Fruit fly (Drosophila melanogaster) whole organism, embryonic: ENCODE measurements around the gene CG18095.

ENCODE experiments used
- Bteb2 ChIP-seq: fragments of 200-800 bp; sonication (Bioruptor generic); optimal IDR thresholded peaks from 2 replicates; lab custom pipeline; 2016; ENCODE audit warnings: missing biosample characterization, missing genetic modification characterization
- CG10274 ChIP-seq: fragments of 200-800 bp; sonication (Bioruptor generic); optimal IDR thresholded peaks from 3 replicates; lab custom pipeline; 2017; ENCODE audit warnings: missing biosample characterization, mild to moderate bottlenecking, missing genetic modification characterization
- CG10431 ChIP-seq: fragments of 200-800 bp; sonication (Bioruptor generic); optimal IDR thresholded peaks from 3 replicates; lab custom pipeline; 2018; ENCODE audit warnings: missing biosample characterization, mild to moderate bottlenecking, missing genetic modification characterization
- CG10959 ChIP-seq: fragments of 200-800 bp; sonication (Bioruptor generic); IDR thresholded peaks from 2 replicates; pipeline ENCODE4 v1.3.6; 2022; ENCODE audit warnings: missing biosample characterization, missing genetic modification characterization
- CG11696 ChIP-seq: fragments of 200-800 bp; sonication (Bioruptor generic); IDR thresholded peaks from 2 replicates; pipeline ENCODE4 v1.3.6; 2022; ENCODE audit warnings: missing biosample characterization, missing genetic modification characterization
- CG12299 ChIP-seq: fragments of 200-800 bp; sonication (Bioruptor generic); optimal IDR thresholded peaks from 2 replicates; lab custom pipeline; 2018; ENCODE audit warnings: missing biosample characterization, mild to moderate bottlenecking, missing genetic modification characterization
- CG1233 ChIP-seq: fragments of 200-800 bp; sonication (Bioruptor generic); optimal IDR thresholded peaks from 4 replicates; lab custom pipeline; 2018; ENCODE audit warnings: missing biosample characterization, mild to moderate bottlenecking, missing genetic modification characterization
- CG12769 ChIP-seq: fragments of 200-800 bp; sonication (Bioruptor generic); optimal IDR thresholded peaks from 2 replicates; lab custom pipeline; 2019; ENCODE audit warnings: missing biosample characterization, mild to moderate bottlenecking, missing genetic modification characterization, moderate library complexity
- CG15073 ChIP-seq: fragments of 200-800 bp; sonication (Bioruptor generic); optimal IDR thresholded peaks from 2 replicates; lab custom pipeline; 2016; ENCODE audit warnings: missing biosample characterization, missing genetic modification characterization
- CG1792 ChIP-seq: fragments of 200-800 bp; sonication (Bioruptor generic); optimal IDR thresholded peaks from 2 replicates; lab custom pipeline; 2016; ENCODE audit warnings: missing biosample characterization, missing genetic modification characterization
- CG18476 ChIP-seq: fragments of 200-800 bp; sonication (Bioruptor generic); optimal IDR thresholded peaks from 2 replicates; lab custom pipeline; 2016; ENCODE audit warnings: missing biosample characterization, mild to moderate bottlenecking, missing genetic modification characterization
- CG2712 ChIP-seq: fragments of 200-800 bp; optimal IDR thresholded peaks from 3 replicates; lab custom pipeline; 2019; ENCODE audit warnings: missing biosample characterization, mild to moderate bottlenecking, missing genetic modification characterization, moderate library complexity
- CG30403 ChIP-seq: fragments of 200-800 bp; sonication (Bioruptor generic); optimal IDR thresholded peaks from 3 replicates; lab custom pipeline; 2016; ENCODE audit warnings: missing biosample characterization, missing genetic modification characterization
- CG42726 ChIP-seq: fragments of 200-800 bp; sonication (Bioruptor generic); IDR thresholded peaks from 2 replicates; pipeline ENCODE4 v1.3.6; 2022; ENCODE audit warnings: missing biosample characterization, missing genetic modification characterization; ENCODE audit not compliant: partially characterized antibody
- CG5180 ChIP-seq: fragments of 200-800 bp; sonication (Bioruptor generic); optimal IDR thresholded peaks from 3 replicates; lab custom pipeline; 2017; ENCODE audit warnings: missing biosample characterization, missing genetic modification characterization, mild to moderate bottlenecking, moderate library complexity, missing genetic modification reagents
- CG8359 ChIP-seq: fragments of 200-800 bp; sonication (Bioruptor generic); optimal IDR thresholded peaks from 2 replicates; lab custom pipeline; 2017; ENCODE audit warnings: missing biosample characterization, mild to moderate bottlenecking, missing genetic modification characterization, borderline replicate concordance
- CG9932 ChIP-seq: fragments of 200-800 bp; sonication (Bioruptor generic); IDR thresholded peaks from 2 replicates; pipeline ENCODE4 v1.3.6; 2022; ENCODE audit warnings: missing biosample characterization, missing genetic modification characterization
- Dad ChIP-seq: fragments of 200-800 bp; sonication (Bioruptor generic); optimal IDR thresholded peaks from 3 replicates; lab custom pipeline; 2016; ENCODE audit warnings: missing biosample characterization, missing genetic modification characterization
- Ets65A ChIP-seq: fragments of 200-800 bp; sonication (Bioruptor generic); peaks from one replicate; lab custom pipeline; 2016; ENCODE audit warnings: missing biosample characterization, missing genetic modification characterization
- Ets97D ChIP-seq: fragments of 200-800 bp; sonication (Bioruptor generic); optimal IDR thresholded peaks from 3 replicates; lab custom pipeline; 2016; ENCODE audit warnings: missing biosample characterization, missing genetic modification characterization
- Fer2 ChIP-seq: fragments of 200-800 bp; sonication (Bioruptor generic); optimal IDR thresholded peaks from 2 replicates; lab custom pipeline; 2018; ENCODE audit warnings: missing biosample characterization, mild to moderate bottlenecking, missing genetic modification characterization, moderate library complexity
- HLH3B ChIP-seq: fragments of 200-800 bp; sonication (Bioruptor generic); IDR thresholded peaks from 2 replicates; pipeline ENCODE4 v1.3.6; 2022; ENCODE audit warnings: missing biosample characterization, missing genetic modification characterization
- Hr3 ChIP-seq: fragments of 200-800 bp; sonication (Bioruptor generic); optimal IDR thresholded peaks from 3 replicates; lab custom pipeline; 2016; ENCODE audit warnings: missing biosample characterization, missing genetic modification characterization
- Hr78 ChIP-seq, 2 experiments: fragments of 200-800 bp in 1 of 2; fragments of >200 bp in 1 of 2; sonication (Bioruptor generic) in 1 of 2; optimal IDR thresholded peaks; 2 replicates each; lab custom pipeline; 2017 to 2019; ENCODE audit warnings: missing biosample characterization in 2 of 2, missing genetic modification characterization in 2 of 2, mild to moderate bottlenecking in 1 of 2, moderate library complexity in 1 of 2
- Lhr ChIP-seq: fragments of 200-800 bp; sonication (Bioruptor generic); optimal IDR thresholded peaks from 3 replicates; lab custom pipeline; 2017; ENCODE audit warnings: mild to moderate bottlenecking, missing biosample characterization, missing genetic modification reagents, missing genetic modification characterization
- NFAT ChIP-seq: fragments of 200-800 bp; sonication (Bioruptor generic); IDR thresholded peaks from 2 replicates; pipeline ENCODE4 v1.3.6; 2022; ENCODE audit warnings: missing biosample characterization, missing genetic modification characterization
- PHDP ChIP-seq: fragments of 200-800 bp; sonication (Bioruptor generic); optimal IDR thresholded peaks from 3 replicates; lab custom pipeline; 2018; ENCODE audit warnings: missing biosample characterization, mild to moderate bottlenecking, missing genetic modification characterization, moderate library complexity
- Pdp1 ChIP-seq, 2 experiments: fragments of 200-800 bp; sonication (Bioruptor generic); optimal IDR thresholded peaks; 3 replicates each; lab custom pipeline; 2016; ENCODE audit warnings: missing biosample characterization in 2 of 2, missing genetic modification characterization in 2 of 2, mild to moderate bottlenecking in 1 of 2, moderate library complexity in 1 of 2
- Spps ChIP-seq: fragments of 200-800 bp; sonication (Bioruptor generic); optimal IDR thresholded peaks from 2 replicates; lab custom pipeline; 2018; ENCODE audit warnings: missing biosample characterization, mild to moderate bottlenecking, missing genetic modification characterization
- Sry-δ ChIP-seq: fragments of 200-800 bp; sonication (Bioruptor generic); optimal IDR thresholded peaks from 2 replicates; lab custom pipeline; 2016; ENCODE audit warnings: missing biosample characterization, missing genetic modification characterization
- Vsx1 ChIP-seq: fragments of 200-800 bp; sonication (Bioruptor generic); optimal IDR thresholded peaks from 2 replicates; lab custom pipeline; 2017; ENCODE audit warnings: missing biosample characterization, mild to moderate bottlenecking, missing genetic modification characterization, missing genetic modification reagents
- Xrp1 ChIP-seq: fragments of 200-800 bp; sonication (Bioruptor generic); IDR thresholded peaks from 2 replicates; pipeline ENCODE4 v1.3.6; 2022; ENCODE audit warnings: missing biosample characterization, missing genetic modification characterization
- YL-1 ChIP-seq: fragments of 200-800 bp; sonication (Bioruptor generic); optimal IDR thresholded peaks from 3 replicates; lab custom pipeline; 2017; ENCODE audit warnings: missing biosample characterization, mild to moderate bottlenecking, missing genetic modification characterization
- bigmax ChIP-seq: fragments of 200-800 bp; sonication (Bioruptor generic); optimal IDR thresholded peaks from 2 replicates; lab custom pipeline; 2018; ENCODE audit warnings: missing biosample characterization, mild to moderate bottlenecking, missing genetic modification characterization
- chif ChIP-seq, 2 experiments: fragments of 200-800 bp; sonication (Bioruptor generic); optimal IDR thresholded peaks; 3 replicates each; lab custom pipeline; 2016; ENCODE audit warnings: missing biosample characterization in 2 of 2, missing genetic modification characterization in 2 of 2
- gce ChIP-seq: fragments of 200-800 bp; sonication (Bioruptor generic); IDR thresholded peaks from 3 replicates; pipeline ENCODE4 v1.3.6; 2022; ENCODE audit warnings: missing biosample characterization, missing genetic modification characterization
- gcm ChIP-seq: fragments of 200-800 bp; sonication (Bioruptor generic); optimal IDR thresholded peaks from 2 replicates; lab custom pipeline; 2019; ENCODE audit warnings: missing biosample characterization, mild to moderate bottlenecking, missing genetic modification characterization, moderate library complexity
- grau ChIP-seq: fragments of 200-800 bp; optimal IDR thresholded peaks from 3 replicates; lab custom pipeline; 2019; ENCODE audit warnings: missing biosample characterization, mild to moderate bottlenecking, missing genetic modification characterization, moderate library complexity
- gro ChIP-seq: fragments of 200-800 bp; sonication (Bioruptor generic); optimal IDR thresholded peaks from 2 replicates; lab custom pipeline; 2016; ENCODE audit warnings: missing biosample characterization, missing genetic modification characterization
- gt ChIP-seq: fragments of 200-800 bp; sonication (Bioruptor generic); IDR thresholded peaks from 2 replicates; pipeline ENCODE4 v1.3.6; 2022; ENCODE audit warnings: missing biosample characterization, missing genetic modification characterization
- jigr1 ChIP-seq: fragments of 200-800 bp; sonication (Bioruptor generic); IDR thresholded peaks from 3 replicates; pipeline ENCODE4 v1.3.6; 2022; ENCODE audit warnings: missing biosample characterization, missing genetic modification characterization
- lov ChIP-seq, 2 experiments: fragments of 200-800 bp in 1 of 2; fragments of >200 bp in 1 of 2; sonication (Bioruptor generic) in 1 of 2; IDR thresholded peaks in 1 of 2; optimal IDR thresholded peaks in 1 of 2; 2 replicates in 1 of 2; 3 replicates in 1 of 2; pipeline versions ENCODE4 v1.3.6 to Lab custom; 2017 to 2022; ENCODE audit warnings: missing biosample characterization in 1 of 2, missing genetic modification characterization in 1 of 2
- nau ChIP-seq: fragments of 200-800 bp; sonication (Bioruptor generic); optimal IDR thresholded peaks from 3 replicates; lab custom pipeline; 2017; ENCODE audit warnings: missing biosample characterization, mild to moderate bottlenecking, missing genetic modification characterization, missing genetic modification reagents
- phol ChIP-seq: fragments of 200-800 bp; sonication (Bioruptor generic); optimal IDR thresholded peaks from 3 replicates; lab custom pipeline; 2018; ENCODE audit warnings: missing biosample characterization, mild to moderate bottlenecking, missing genetic modification characterization, moderate library complexity
- sima ChIP-seq: fragments of 200-800 bp; sonication (Bioruptor generic); optimal IDR thresholded peaks from 2 replicates; lab custom pipeline; 2016; ENCODE audit warnings: missing biosample characterization, missing genetic modification characterization
- so ChIP-seq: fragments of 200-800 bp; sonication (Bioruptor generic); IDR thresholded peaks from 3 replicates; pipeline ENCODE4 v1.3.6; 2022; ENCODE audit warnings: missing biosample characterization, missing genetic modification characterization
- ssp ChIP-seq: fragments of 200-800 bp; sonication (Bioruptor generic); IDR thresholded peaks from 2 replicates; pipeline ENCODE4 v1.3.6; 2022; ENCODE audit warnings: missing biosample characterization, missing genetic modification characterization
- tap ChIP-seq: fragments of 200-800 bp; optimal IDR thresholded peaks from 3 replicates; lab custom pipeline; 2019; ENCODE audit warnings: missing biosample characterization, mild to moderate bottlenecking, missing genetic modification characterization, moderate library complexity
- z ChIP-seq: fragments of 200-800 bp; sonication (Bioruptor generic); IDR thresholded peaks from 3 replicates; pipeline ENCODE4 v1.3.6; 2022; ENCODE audit warnings: missing biosample characterization, missing genetic modification characterization

The CG18095 gene

dm6 chr2L:14022130-14022735 lies 9.1 kb downstream of the CG18095 start (continued):
- TF ChIP-seq CG9932 (GFP tag; lab: Robert Waterston, UW) (peak; percentile 85), ssp (GFP tag; lab: Robert Waterston, UW) (peak; percentile 86), Vsx1 (peak; percentile 86), Hr78 (GFP tag; optimal IDR thresholded peaks at IDR 0.05; lab: Kevin White, UChicago) (peak in 1 of 2 experiments; percentile 83), gce (peak; percentile 72; the same call in 1 of the 3 replicates), CG15073 (peak; percentile 99), chif (GFP tag; optimal IDR thresholded peaks at IDR 0.05; lab: Kevin White, UChicago) (peak; percentile 51 to 53), Dad (GFP tag; lab: Kevin White, UChicago) (peak; percentile 48), lov (optimal IDR thresholded peaks at IDR 0.05; lab: Kevin White, UChicago) (no peak), lov (GFP tag; IDR thresholded peaks at IDR 0.05; lab: Robert Waterston, UW) (peak; percentile 84), tap (tag; lab: Kevin White, UChicago) (peak; percentile 96), nau (GFP tag; lab: Kevin White, UChicago) (peak; percentile 67), YL-1 (GFP tag; lab: Kevin White, UChicago) (peak; percentile 84), CG12299 (tag; lab: Kevin White, UChicago) (peak; percentile 97), CG10959 (GFP tag; lab: Robert Waterston, UW) (peak; percentile 60), grau (peak; percentile 97), gt (GFP tag; lab: Robert Waterston, UW) (peak; percentile 79), CG11696 (GFP tag; lab: Robert Waterston, UW) (peak; percentile 87), CG12769 (peak; percentile 69), Xrp1 (peak; percentile 93), Lhr (GFP tag; lab: Kevin White, UChicago) (peak; percentile 62), Bteb2 (GFP tag; lab: Kevin White, UChicago) (no peak), CG42726 (0 out of 2 replicates have a peak, but pooled peaks have one; percentile 20), phol (tag; lab: Kevin White, UChicago) (peak; percentile 97), Ets97D (GFP tag; lab: Kevin White, UChicago) (no peak), NFAT (GFP tag; lab: Robert Waterston, UW) (peak; percentile 72), CG1792 (peak; percentile 26), gcm (peak; percentile 95), CG10274 (peak; percentile 58), HLH3B (GFP tag; lab: Robert Waterston, UW) (peak; percentile 91), jigr1 (GFP tag; lab: Robert Waterston, UW) (peak; percentile 76), sima (no peak), z (no peak), PHDP (tag; lab: Kevin White, UChicago) (peak; percentile 98), CG30403 (GFP tag; lab: Kevin White, UChicago) (peak; percentile 89), Sry-δ (GFP tag; lab: Kevin White, UChicago) (no peak), CG10431 (peak; percentile 75), so (GFP tag; lab: Robert Waterston, UW) (peak; percentile 89), CG5180 (GFP tag; lab: Kevin White, UChicago) (no peak), bigmax (GFP tag; lab: Kevin White, UChicago) (no peak), Fer2 (tag; lab: Kevin White, UChicago) (peak; percentile 90), Hr3 (peak; percentile 92), CG1233 (GFP tag; lab: Kevin White, UChicago) (peak; percentile 94), CG18476 (GFP tag; lab: Kevin White, UChicago) (peak; percentile 57), CG2712 (peak; percentile 98), Pdp1 (GFP tag; optimal IDR thresholded peaks at IDR 0.05; lab: Kevin White, UChicago) (peak; percentile 58 to 71), Spps (tag; lab: Kevin White, UChicago) (peak; percentile 91), gro (GFP tag; lab: Kevin White, UChicago) (peak; percentile 54), CG8359 (GFP tag; lab: Kevin White, UChicago) (peak; percentile 86), Ets65A (GFP tag; lab: Kevin White, UChicago) (no peak)
